Fruit fly (Drosophila melanogaster) S2 (cell line): ENCODE measurements around the gene Or67a.

Source experiments
- CG8478 ChIP-seq: fragments of >200 bp; optimal IDR thresholded peaks from 2 replicates; lab custom pipeline; 2018
- CTCF ChIP-seq, 2 experiments: fragments of >200 bp; optimal IDR thresholded peaks; 2 replicates each; lab custom pipeline; 2018

dm6 chr3L:9502856-9503255 lies 26.0 kb upstream of the Or67a start:
- TF ChIP-seq CG8478: no peak
- no peak for TF ChIP-seq CTCF (optimal IDR thresholded peaks at IDR 0.05; lab: Kevin White, UChicago)
